Fruit fly (Drosophila melanogaster): Measurements from ENCODE around the gene PNUTS.

DNA sequence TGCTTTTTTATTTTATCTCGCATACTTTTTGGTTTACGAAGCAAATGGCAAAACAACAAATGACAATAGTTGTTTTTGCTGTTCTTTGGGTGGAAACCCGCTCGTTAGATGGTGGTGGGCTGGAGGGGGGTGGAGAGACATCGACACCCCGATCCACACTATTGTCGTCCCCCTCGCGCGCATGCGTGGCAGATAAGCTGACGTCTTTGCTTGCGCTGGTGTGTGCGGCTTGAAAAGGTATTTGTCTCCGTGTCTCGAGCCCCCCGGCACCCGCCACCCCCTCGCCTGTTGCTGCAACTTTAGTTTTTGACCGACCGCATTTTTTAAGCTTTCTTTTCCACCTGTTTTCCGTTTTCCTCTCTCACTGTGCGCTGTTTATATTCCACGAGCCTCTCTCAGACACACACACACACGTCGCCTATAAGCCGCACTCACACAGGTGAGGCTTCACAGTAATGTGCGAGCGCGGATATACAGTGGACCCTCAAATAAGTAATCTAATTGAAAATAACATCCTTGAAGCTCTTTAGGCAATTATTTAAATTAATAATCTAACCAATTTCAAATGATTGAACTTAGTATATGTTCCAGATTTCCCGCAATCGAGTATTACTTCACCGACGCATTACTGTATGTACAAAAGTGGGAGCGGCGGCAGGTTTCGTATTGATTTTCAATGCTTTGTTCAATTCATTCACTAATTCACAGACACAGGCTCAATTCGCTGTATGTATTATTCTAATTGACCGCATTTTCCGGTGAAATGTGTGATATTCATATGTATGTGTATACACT lies 3.1 kb upstream of the PNUTS start:
- TF ChIP-seq CG5204 (GFP tag; optimal IDR thresholded peaks at IDR 0.05) (peak; percentile 96), Mnt (GFP tag; optimal IDR thresholded peaks at IDR 0.05) (peak; percentile 90), CG12768 (GFP tag; optimal IDR thresholded peaks at IDR 0.05) (peak; percentile 98), cnc (optimal IDR thresholded peaks at IDR 0.05) (no peak), CG1620 (GFP tag; optimal IDR thresholded peaks at IDR 0.05) (peak; percentile 98), ovo (GFP tag; optimal IDR thresholded peaks at IDR 0.05) (peak; percentile 49), cic (GFP tag; optimal IDR thresholded peaks at IDR 0.05) (peak; percentile 98)
